Fruit fly (Drosophila melanogaster): ENCODE data around the gene Hr39.

DNA sequence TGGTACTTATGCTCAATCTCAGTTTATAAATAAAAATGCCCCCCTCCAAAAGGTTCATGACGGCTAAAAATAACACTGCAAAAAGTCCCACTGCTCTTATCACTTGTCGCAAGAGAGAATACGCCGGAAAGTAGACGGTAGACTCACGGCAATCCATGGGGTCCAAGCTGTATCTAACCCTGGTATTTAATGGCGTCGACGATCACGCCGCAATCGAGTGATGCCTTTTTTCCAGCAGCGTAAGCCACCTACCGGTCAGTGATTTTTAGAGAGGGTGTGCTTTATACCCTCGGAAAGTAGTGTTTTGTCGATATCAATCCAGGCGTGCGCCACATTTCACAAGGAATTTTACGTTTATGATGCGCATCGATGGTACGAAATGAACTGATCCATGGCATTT lies 62.5 kb downstream of the Hr39 start:
- TF ChIP-seq trem (tag; optimal IDR thresholded peaks at IDR 0.05), result no peak
- no peak for TF ChIP-seq Hr39 (optimal IDR thresholded peaks at IDR 0.05)
- TF ChIP-seq bbx (GFP tag; IDR thresholded peaks at IDR 0.05; ENCODE audit: partially characterized antibody), result no peak
- no peak for TF ChIP-seq CG3838 (GFP tag; optimal IDR thresholded peaks at IDR 0.05)
- no peak for TF ChIP-seq zfh1 (GFP tag; IDR thresholded peaks at IDR 0.05)
- no peak for TF ChIP-seq ham (GFP tag; IDR thresholded peaks at IDR 0.05)
- no peak for TF ChIP-seq CG12299 (tag; optimal IDR thresholded peaks at IDR 0.05)
- TF ChIP-seq HLH54F (GFP tag; optimal IDR thresholded peaks at IDR 0.05), result no peak
- TF ChIP-seq pan (optimal IDR thresholded peaks at IDR 0.05), result no peak
- no peak for TF ChIP-seq pan (GFP tag; optimal IDR thresholded peaks at IDR 0.05 in 1 of 2, IDR thresholded peaks at IDR 0.05 in 1 of 2)
- TF ChIP-seq CG10147 (GFP tag; optimal IDR thresholded peaks at IDR 0.05), result no peak
- no peak for TF ChIP-seq CG18011 (GFP tag; optimal IDR thresholded peaks at IDR 0.05)
- TF ChIP-seq CG12219 (GFP tag; optimal IDR thresholded peaks at IDR 0.05), result no peak
- no peak for TF ChIP-seq ab (GFP tag; optimal IDR thresholded peaks at IDR 0.05)
